Worm (Caenorhabditis elegans) whole organism, midembryonic: ENCODE data around the gene mrp-6.

Experiments used
- cog-1 ChIP-seq: sonication (generic microtip); optimal IDR thresholded peaks from 2 replicates; lab custom pipeline; 2016; ENCODE audit warnings: missing genetic modification characterization, missing compliant biosample characterization
- flt-1 ChIP-seq: fragments of 200-800 bp; sonication (Bioruptor generic); IDR thresholded peaks from 2 replicates; pipeline ENCODE4 v1.3.6; 2022; ENCODE audit warnings: missing genetic modification characterization, missing compliant biosample characterization
- ztf-23 ChIP-seq: fragments of 200-800 bp; sonication (Bioruptor generic); IDR thresholded peaks from 2 replicates; pipeline ENCODE4 v1.3.6; 2022; ENCODE audit warnings: missing genetic modification reagents, missing genetic modification characterization, missing compliant biosample characterization

ce11 chrX:4222779-4223387, 36.3 kb upstream of the mrp-6 start:
- TF ChIP-seq cog-1 (tag; lab: Kevin White, UChicago) = peak; percentile 36
- 0 out of 2 replicates have a peak, but pooled peaks have one; percentile 45 for TF ChIP-seq ztf-23 (GFP tag; lab: Robert Waterston, UW)
- no peak for TF ChIP-seq flt-1 (GFP tag; lab: Robert Waterston, UW)
